Fruit fly (Drosophila melanogaster): Measurements from ENCODE around the gene CG15221.

Gene CG15221

dm6 chrX:11723946-11724345 lies at the start of gene CG15221:
Gene CG15221, plus strand, starts transcription at chrX:11724246.
- TF ChIP-seq h (optimal IDR thresholded peaks at IDR 0.05): no peak
- TF ChIP-seq insv (optimal IDR thresholded peaks at IDR 0.05): no peak
- TF ChIP-seq Myc (optimal IDR thresholded peaks at IDR 0.05): no peak
- no peak for TF ChIP-seq Sin3A (optimal IDR thresholded peaks at IDR 0.05)
- TF ChIP-seq psq (optimal IDR thresholded peaks at IDR 0.05): no peak
- TF ChIP-seq ttk (optimal IDR thresholded peaks at IDR 0.05): no peak

dm6 chrX:11678539-11679040 lies 45.5 kb upstream of the CG15221 start, which contains the start of the genes Vlet and bif:
Gene Vlet, minus strand, starts transcription at chrX:11678589.
Gene bif, plus strand, starts transcription at chrX:11678970.
- TF ChIP-seq ttk (optimal IDR thresholded peaks at IDR 0.05) (no peak), Sin3A (optimal IDR thresholded peaks at IDR 0.05) (no peak), Myc (optimal IDR thresholded peaks at IDR 0.05) (no peak), h (optimal IDR thresholded peaks at IDR 0.05) (no peak), insv (optimal IDR thresholded peaks at IDR 0.05) (no peak), psq (optimal IDR thresholded peaks at IDR 0.05) (no peak)

dm6 chrX:11679461-11679860 lies 44.6 kb upstream of the CG15221 start:
- no peak for TF ChIP-seq h (optimal IDR thresholded peaks at IDR 0.05)
- no peak for TF ChIP-seq ttk (optimal IDR thresholded peaks at IDR 0.05)
- TF ChIP-seq psq (optimal IDR thresholded peaks at IDR 0.05): no peak
- no peak for TF ChIP-seq Sin3A (optimal IDR thresholded peaks at IDR 0.05)
- no peak for TF ChIP-seq Myc (optimal IDR thresholded peaks at IDR 0.05)
- no peak for TF ChIP-seq insv (optimal IDR thresholded peaks at IDR 0.05)

dm6 chrX:11680405-11680804 lies 43.6 kb upstream of the CG15221 start:
- TF ChIP-seq Sin3A (optimal IDR thresholded peaks at IDR 0.05): no peak
- no peak for TF ChIP-seq h (optimal IDR thresholded peaks at IDR 0.05)
- TF ChIP-seq insv (optimal IDR thresholded peaks at IDR 0.05): no peak
- TF ChIP-seq ttk (optimal IDR thresholded peaks at IDR 0.05): no peak
- TF ChIP-seq Myc (optimal IDR thresholded peaks at IDR 0.05): no peak
- TF ChIP-seq psq (optimal IDR thresholded peaks at IDR 0.05): no peak

- no peak for TF ChIP-seq h (optimal IDR thresholded peaks at IDR 0.05)
- TF ChIP-seq insv (optimal IDR thresholded peaks at IDR 0.05): no peak
- no peak for TF ChIP-seq ttk (optimal IDR thresholded peaks at IDR 0.05)
- no peak for TF ChIP-seq Sin3A (optimal IDR thresholded peaks at IDR 0.05)
- TF ChIP-seq Myc (optimal IDR thresholded peaks at IDR 0.05): no peak
- no peak for TF ChIP-seq psq (optimal IDR thresholded peaks at IDR 0.05)
These were observed 42.2 kb upstream of the CG15221 start for dm6 chrX:11681558-11682551.

dm6 chrX:11683480-11683879 lies 40.6 kb upstream of the CG15221 start:
- no peak for TF ChIP-seq Sin3A (optimal IDR thresholded peaks at IDR 0.05)
- TF ChIP-seq h (optimal IDR thresholded peaks at IDR 0.05): no peak
- TF ChIP-seq insv (optimal IDR thresholded peaks at IDR 0.05): no peak
- no peak for TF ChIP-seq Myc (optimal IDR thresholded peaks at IDR 0.05)
- no peak for TF ChIP-seq ttk (optimal IDR thresholded peaks at IDR 0.05)
- no peak for TF ChIP-seq psq (optimal IDR thresholded peaks at IDR 0.05)

- TF ChIP-seq Myc (optimal IDR thresholded peaks at IDR 0.05) (no peak), insv (optimal IDR thresholded peaks at IDR 0.05) (no peak), psq (optimal IDR thresholded peaks at IDR 0.05) (no peak), Sin3A (optimal IDR thresholded peaks at IDR 0.05) (no peak), h (optimal IDR thresholded peaks at IDR 0.05) (no peak), ttk (optimal IDR thresholded peaks at IDR 0.05) (no peak)
These were observed 39.6 kb upstream of the CG15221 start for dm6 chrX:11684462-11684861.

- TF ChIP-seq psq (optimal IDR thresholded peaks at IDR 0.05) (no peak), Sin3A (optimal IDR thresholded peaks at IDR 0.05) (no peak), h (optimal IDR thresholded peaks at IDR 0.05) (no peak), ttk (optimal IDR thresholded peaks at IDR 0.05) (no peak), insv (optimal IDR thresholded peaks at IDR 0.05) (no peak), Myc (optimal IDR thresholded peaks at IDR 0.05) (no peak)
These were observed 38.0 kb upstream of the CG15221 start for dm6 chrX:11685918-11686640.

dm6 chrX:11686675-11687074 lies 37.4 kb upstream of the CG15221 start:
- TF ChIP-seq Sin3A (optimal IDR thresholded peaks at IDR 0.05): no peak
- no peak for TF ChIP-seq h (optimal IDR thresholded peaks at IDR 0.05)
- no peak for TF ChIP-seq psq (optimal IDR thresholded peaks at IDR 0.05)
- TF ChIP-seq Myc (optimal IDR thresholded peaks at IDR 0.05): no peak
- no peak for TF ChIP-seq ttk (optimal IDR thresholded peaks at IDR 0.05)
- no peak for TF ChIP-seq insv (optimal IDR thresholded peaks at IDR 0.05)

dm6 chrX:11687666-11688492 lies 36.2 kb upstream of the CG15221 start:
- TF ChIP-seq ttk (optimal IDR thresholded peaks at IDR 0.05): no peak
- no peak for TF ChIP-seq Myc (optimal IDR thresholded peaks at IDR 0.05)
- TF ChIP-seq insv (optimal IDR thresholded peaks at IDR 0.05): no peak
- TF ChIP-seq psq (optimal IDR thresholded peaks at IDR 0.05): no peak
- TF ChIP-seq h (optimal IDR thresholded peaks at IDR 0.05): no peak
- TF ChIP-seq Sin3A (optimal IDR thresholded peaks at IDR 0.05): no peak

- TF ChIP-seq ttk (optimal IDR thresholded peaks at IDR 0.05) (no peak), Myc (optimal IDR thresholded peaks at IDR 0.05) (no peak), insv (optimal IDR thresholded peaks at IDR 0.05) (no peak), psq (optimal IDR thresholded peaks at IDR 0.05) (no peak), h (optimal IDR thresholded peaks at IDR 0.05) (no peak), Sin3A (optimal IDR thresholded peaks at IDR 0.05) (no peak)
These were observed 34.4 kb upstream of the CG15221 start for dm6 chrX:11689669-11690068.

All from Kc167 (cell line).